Worm (Caenorhabditis elegans) whole organism, L1 larva: ENCODE results near the gene wip-1.
"Not testable (repeated sequence)": the region's sequence is repeated elsewhere in the genome, so short reads cannot be mapped to it uniquely, and the experiment has no call there.

Experiments used
- C04F5.9 ChIP-seq: sonication (generic microtip); optimal IDR thresholded peaks from 2 replicates; lab custom pipeline; 2016; ENCODE audit warnings: missing genetic modification characterization, missing compliant biosample characterization
- C16A3.4 ChIP-seq: fragments of 150-350 bp; optimal IDR thresholded peaks from 2 replicates; lab custom pipeline; 2014; ENCODE audit warnings: missing biosample characterization, missing genetic modification characterization
- F16B12.6 ChIP-seq: fragments of 150-350 bp; optimal IDR thresholded peaks from 2 replicates; lab custom pipeline; 2014; ENCODE audit warnings: missing biosample characterization, missing genetic modification characterization
- Y116A8C.19 ChIP-seq: sonication (generic microtip); optimal IDR thresholded peaks from 2 replicates; lab custom pipeline; 2016; ENCODE audit warnings: missing compliant biosample characterization, missing genetic modification characterization, borderline replicate concordance
- aly-2 ChIP-seq: fragments of 150-350 bp; optimal IDR thresholded peaks from 2 replicates; lab custom pipeline; 2014; ENCODE audit warnings: missing biosample characterization, missing genetic modification characterization
- ama-1 ChIP-seq: fragments of 150-350 bp; optimal IDR thresholded peaks from 2 replicates; lab custom pipeline; 2014
- blmp-1 ChIP-seq: fragments of 150-350 bp; optimal IDR thresholded peaks from 2 replicates; lab custom pipeline; 2014; ENCODE audit warnings: missing biosample characterization, missing genetic modification characterization
- ceh-63 ChIP-seq: fragments of 200-800 bp; sonication (Bioruptor generic); optimal IDR thresholded peaks from 2 replicates; lab custom pipeline; 2018; ENCODE audit warnings: mild to moderate bottlenecking, missing genetic modification characterization, missing compliant biosample characterization
- ceh-82 ChIP-seq, 3 experiments: fragments of 150-350 bp in 1 of 3; sonication (generic microtip) in 2 of 3; optimal IDR thresholded peaks; 2 replicates each; lab custom pipeline; 2014 to 2017; ENCODE audit warnings: missing biosample characterization in 3 of 3, missing genetic modification characterization in 3 of 3
- ceh-88 ChIP-seq: fragments of 200-800 bp; sonication (Bioruptor generic); IDR thresholded peaks from 2 replicates; pipeline ENCODE4 v1.3.6; 2022; ENCODE audit warnings: missing genetic modification characterization, missing compliant biosample characterization
- ceh-90 ChIP-seq: sonication (generic microtip); optimal IDR thresholded peaks from 2 replicates; lab custom pipeline; 2016; ENCODE audit warnings: missing genetic modification characterization, missing compliant biosample characterization
- dpl-1 ChIP-seq, 3 experiments: fragments of 150-350 bp in 2 of 3; sonication (generic microtip) in 1 of 3; optimal IDR thresholded peaks; 2 replicates each; lab custom pipeline; 2014 to 2017; ENCODE audit warnings: missing biosample characterization in 3 of 3, missing genetic modification characterization in 3 of 3, missing genetic modification reagents in 3 of 3
- efl-1 ChIP-seq, 4 experiments: fragments of 150-350 bp; optimal IDR thresholded peaks in 3 of 4; peaks in 1 of 4; 1 replicate in 1 of 4; 2 replicates in 3 of 4; lab custom pipeline; 2014; ENCODE audit warnings: missing biosample characterization in 2 of 4, missing genetic modification characterization in 2 of 4, missing genetic modification reagents in 2 of 4
- elt-2 ChIP-seq: sonication (generic microtip); optimal IDR thresholded peaks from 2 replicates; lab custom pipeline; 2016; ENCODE audit warnings: missing genetic modification characterization, mild to moderate bottlenecking, inconsistent platforms, missing compliant biosample characterization, missing genetic modification reagents
- elt-3 ChIP-seq, 6 experiments: fragments of 150-350 bp in 1 of 6; sonication (generic microtip); optimal IDR thresholded peaks; 2 replicates each; lab custom pipeline; 2017 to 2018; ENCODE audit warnings: missing biosample characterization in 6 of 6, missing genetic modification characterization in 6 of 6, inconsistent platforms in 1 of 6
- ets-5 ChIP-seq: fragments of 200-800 bp; sonication (Bioruptor generic); IDR thresholded peaks from 2 replicates; pipeline ENCODE4 v1.3.6; 2022; ENCODE audit warnings: missing genetic modification characterization, missing compliant biosample characterization
- fkh-8 ChIP-seq: sonication (generic microtip); optimal IDR thresholded peaks from 2 replicates; lab custom pipeline; 2016; ENCODE audit warnings: mild to moderate bottlenecking, missing genetic modification characterization, missing compliant biosample characterization
- fos-1 ChIP-seq: fragments of 150-350 bp; optimal IDR thresholded peaks from 2 replicates; lab custom pipeline; 2014; ENCODE audit warnings: missing biosample characterization, missing genetic modification characterization
- grh-1 ChIP-seq: fragments of 200-800 bp; sonication (Bioruptor generic); IDR thresholded peaks from 2 replicates; pipeline ENCODE4 v1.3.6; 2022; ENCODE audit warnings: missing genetic modification reagents, missing genetic modification characterization, missing compliant biosample characterization
- hlh-4 ChIP-seq: sonication (generic microtip); optimal IDR thresholded peaks from 2 replicates; lab custom pipeline; 2016; ENCODE audit warnings: mild to moderate bottlenecking, missing genetic modification characterization, missing compliant biosample characterization
- jun-1 ChIP-seq: fragments of 150-350 bp; optimal IDR thresholded peaks from 2 replicates; lab custom pipeline; 2014; ENCODE audit warnings: missing biosample characterization, missing genetic modification reagents, missing genetic modification characterization
- lin-13 ChIP-seq: fragments of 150-350 bp; optimal IDR thresholded peaks from 2 replicates; lab custom pipeline; 2014; ENCODE audit warnings: missing biosample characterization, missing genetic modification reagents, missing genetic modification characterization
- lin-14 ChIP-seq: fragments of 200-800 bp; sonication (Bioruptor generic); optimal IDR thresholded peaks from 2 replicates; lab custom pipeline; 2018; ENCODE audit warnings: mild to moderate bottlenecking, missing genetic modification characterization, moderate library complexity, missing compliant biosample characterization
- lin-15B ChIP-seq: fragments of 150-350 bp; sonication (generic microtip); optimal IDR thresholded peaks from 3 replicates; lab custom pipeline; 2014; ENCODE audit warnings: missing biosample characterization, missing genetic modification characterization
- lin-35 ChIP-seq, 2 experiments: fragments of 150-350 bp; optimal IDR thresholded peaks; 2 replicates each; lab custom pipeline; 2014; ENCODE audit warnings: missing biosample characterization in 2 of 2, missing genetic modification characterization in 2 of 2, missing genetic modification reagents in 2 of 2
- lin-39 ChIP-seq: fragments of 150-350 bp; optimal IDR thresholded peaks from 2 replicates; lab custom pipeline; 2014; ENCODE audit warnings: missing biosample characterization, missing genetic modification reagents, missing genetic modification characterization
- lir-3 ChIP-seq: sonication (generic microtip); optimal IDR thresholded peaks from 2 replicates; lab custom pipeline; 2016; ENCODE audit warnings: mild to moderate bottlenecking, missing genetic modification characterization, moderate library complexity, missing compliant biosample characterization; ENCODE audit not compliant: poor library complexity
- lsy-2 ChIP-seq, 2 experiments: fragments of 150-350 bp; optimal IDR thresholded peaks; 2 replicates each; lab custom pipeline; 2014; ENCODE audit warnings: missing biosample characterization in 2 of 2, missing genetic modification characterization in 2 of 2
- mef-2 ChIP-seq: fragments of 150-350 bp; optimal IDR thresholded peaks from 2 replicates; lab custom pipeline; 2014; ENCODE audit warnings: missing biosample characterization, missing genetic modification characterization
- mep-1 ChIP-seq: fragments of 150-350 bp; optimal IDR thresholded peaks from 2 replicates; lab custom pipeline; 2014; ENCODE audit warnings: missing biosample characterization, missing genetic modification characterization
- nhr-11 ChIP-seq: fragments of 150-350 bp; optimal IDR thresholded peaks from 2 replicates; lab custom pipeline; 2014; ENCODE audit warnings: missing biosample characterization, missing genetic modification characterization
- nhr-12 ChIP-seq: sonication (generic microtip); optimal IDR thresholded peaks from 2 replicates; lab custom pipeline; 2017; ENCODE audit warnings: missing biosample characterization, missing genetic modification characterization
- nhr-19 ChIP-seq: fragments of 200-800 bp; sonication (Bioruptor generic); conservative IDR thresholded peaks from 2 replicates; pipeline ENCODE4 v1.3.6; 2022; ENCODE audit warnings: missing genetic modification characterization, missing compliant biosample characterization
- nhr-28 ChIP-seq: fragments of 150-350 bp; optimal IDR thresholded peaks from 2 replicates; lab custom pipeline; 2014; ENCODE audit warnings: missing biosample characterization, missing genetic modification characterization
- nhr-47 ChIP-seq: sonication (generic microtip); optimal IDR thresholded peaks from 2 replicates; lab custom pipeline; 2016; ENCODE audit warnings: mild to moderate bottlenecking, missing genetic modification characterization, moderate library complexity, missing compliant biosample characterization
- nhr-77 ChIP-seq: fragments of 150-350 bp; optimal IDR thresholded peaks from 2 replicates; lab custom pipeline; 2014; ENCODE audit warnings: missing biosample characterization, missing genetic modification characterization
- nhr-85 ChIP-seq: sonication (generic microtip); peaks from one replicate; lab custom pipeline; 2016; ENCODE audit warnings: missing genetic modification characterization, inconsistent platforms, missing compliant biosample characterization
- nhr-90 ChIP-seq: sonication (generic microtip); optimal IDR thresholded peaks from 2 replicates; lab custom pipeline; 2016; ENCODE audit warnings: mild to moderate bottlenecking, missing genetic modification characterization, missing compliant biosample characterization; ENCODE audit not compliant: poor library complexity
- pag-3 ChIP-seq: sonication (generic microtip); optimal IDR thresholded peaks from 2 replicates; lab custom pipeline; 2017; ENCODE audit warnings: missing genetic modification characterization, mild to moderate bottlenecking, missing compliant biosample characterization, antibody characterized with exemption, borderline replicate concordance; ENCODE audit not compliant: insufficient read depth
- rnt-1 ChIP-seq: sonication (generic microtip); optimal IDR thresholded peaks from 2 replicates; lab custom pipeline; 2016; ENCODE audit warnings: mild to moderate bottlenecking, missing genetic modification characterization, moderate library complexity, missing compliant biosample characterization
- skn-1 ChIP-seq: fragments of 150-350 bp; optimal IDR thresholded peaks from 2 replicates; lab custom pipeline; 2014; ENCODE audit warnings: missing biosample characterization, missing genetic modification characterization
- snu-23 ChIP-seq: sonication (generic microtip); optimal IDR thresholded peaks from 2 replicates; lab custom pipeline; 2016; ENCODE audit warnings: missing genetic modification characterization, missing compliant biosample characterization
- sptf-1 ChIP-seq: fragments of 150-350 bp; optimal IDR thresholded peaks from 2 replicates; lab custom pipeline; 2014; ENCODE audit warnings: missing biosample characterization, missing genetic modification characterization
- swsn-7 ChIP-seq: sonication (generic microtip); optimal IDR thresholded peaks from 2 replicates; lab custom pipeline; 2016; ENCODE audit warnings: missing genetic modification characterization, missing compliant biosample characterization
- unc-130 ChIP-seq: fragments of 150-350 bp; optimal IDR thresholded peaks from 2 replicates; lab custom pipeline; 2017; ENCODE audit warnings: missing biosample characterization, missing genetic modification characterization, inconsistent platforms
- unc-62 ChIP-seq: fragments of 150-350 bp; optimal IDR thresholded peaks from 2 replicates; lab custom pipeline; 2014; ENCODE audit warnings: missing biosample characterization, missing genetic modification reagents, missing genetic modification characterization
- unc-86 ChIP-seq: sonication (generic microtip); optimal IDR thresholded peaks from 2 replicates; lab custom pipeline; 2016; ENCODE audit warnings: missing genetic modification characterization, missing compliant biosample characterization
- xbp-1 ChIP-seq: sonication (generic microtip); optimal IDR thresholded peaks from 2 replicates; lab custom pipeline; 2016; ENCODE audit warnings: missing genetic modification characterization, missing compliant biosample characterization
- ztf-11 ChIP-seq, 2 experiments: sonication (generic microtip); optimal IDR thresholded peaks; 2 replicates each; lab custom pipeline; 2016 to 2017; ENCODE audit warnings: missing genetic modification characterization in 2 of 2, missing biosample characterization in 1 of 2, missing compliant biosample characterization in 1 of 2
- ztf-4 ChIP-seq: fragments of 150-350 bp; optimal IDR thresholded peaks from 2 replicates; lab custom pipeline; 2014; ENCODE audit warnings: missing biosample characterization, missing genetic modification characterization

The wip-1 gene

ce11 chrIII:5062406-5062805 lies 44.0 kb downstream of the wip-1 start, which contains the start of gene C45G9.4:
Gene C45G9.4 (plus strand): TSS chrIII:5062706.
- TF ChIP-seq nhr-47; lsy-2 (tag; optimal IDR thresholded peaks at IDR 0.05; lab: Kevin White, UChicago); Y116A8C.19 (tag; lab: Kevin White, UChicago): not testable (repeated sequence)

ce11 chrIII:5068675-5069233 lies 50.3 kb downstream of the wip-1 start, which contains the start of the genes C45G9.11 and C45G9.2:
Gene C45G9.11 (minus strand): TSS chrIII:5068725.
Gene C45G9.2 (plus strand): TSS chrIII:5069066.
- TF ChIP-seq nhr-85 = peak; percentile 95
- TF ChIP-seq rnt-1 (tag; lab: Kevin White, UChicago) = peak; percentile 98
- peak; percentile 54 for TF ChIP-seq lin-13 (GFP tag; lab: Kevin White, UChicago)
- peak; percentile 47 to 52 (median 48) for TF ChIP-seq ceh-82 (tag; optimal IDR thresholded peaks at IDR 0.05; lab: Kevin White, UChicago)
- peak in 2 of 6 experiments; percentile 22 to 48 for TF ChIP-seq elt-3 (tag; optimal IDR thresholded peaks at IDR 0.05; lab: Kevin White, UChicago)
- peak; percentile 60 for TF ChIP-seq unc-86 (tag; lab: Kevin White, UChicago)
- peak; percentile 78 for TF ChIP-seq swsn-7 (tag; lab: Kevin White, UChicago)
- peak; percentile 93 to 96 for TF ChIP-seq lin-35 (GFP tag; optimal IDR thresholded peaks at IDR 0.05; lab: Kevin White, UChicago)
- no peak for TF ChIP-seq nhr-28 (tag; lab: Kevin White, UChicago)
- TF ChIP-seq nhr-90 (tag; lab: Kevin White, UChicago) = peak; percentile 90
- peak; percentile 84 for TF ChIP-seq C04F5.9
- peak; percentile 76 for TF ChIP-seq grh-1
- TF ChIP-seq lin-14 (GFP tag; lab: Kevin White, UChicago) = peak; percentile 78
- no peak for TF ChIP-seq ama-1
- peak; percentile 95 for TF ChIP-seq ceh-90 (tag; lab: Kevin White, UChicago)
- TF ChIP-seq unc-130 (tag; lab: Kevin White, UChicago) = peak; percentile 79
- TF ChIP-seq fos-1 = peak; percentile 26
- TF ChIP-seq hlh-4 (tag; lab: Kevin White, UChicago) = peak; percentile 52
- TF ChIP-seq mef-2 (tag; lab: Kevin White, UChicago) = no peak
- TF ChIP-seq skn-1 (tag; lab: Kevin White, UChicago) = peak; percentile 19
- no peak for TF ChIP-seq pag-3
- peak; percentile 85 for TF ChIP-seq snu-23 (GFP tag; lab: Kevin White, UChicago)
- no peak for TF ChIP-seq jun-1 (tag; lab: Kevin White, UChicago)
- peak; percentile 95 for TF ChIP-seq lir-3 (tag; lab: Kevin White, UChicago)
- peak; percentile 68 for TF ChIP-seq fkh-8 (tag; lab: Kevin White, UChicago)
- TF ChIP-seq efl-1 (optimal IDR thresholded peaks at IDR 0.05; lab: Kevin White, UChicago) = peak; percentile 79 to 94
- TF ChIP-seq efl-1 (GFP tag; optimal IDR thresholded peaks at IDR 0.05 in 1 of 2; lab: Kevin White, UChicago) = peak; percentile 94 to 99
- peak; percentile 40 for TF ChIP-seq C16A3.4 (tag; lab: Kevin White, UChicago)
- TF ChIP-seq ets-5 (GFP tag; lab: Robert Waterston, UW) = no peak
- peak; percentile 77 for TF ChIP-seq mep-1 (tag; lab: Kevin White, UChicago)
- no peak for TF ChIP-seq nhr-12 (tag; lab: Kevin White, UChicago)
- TF ChIP-seq lin-15B = peak; percentile 12
- TF ChIP-seq elt-2 (tag; lab: Kevin White, UChicago) = peak; percentile 55
- TF ChIP-seq nhr-11 (tag; lab: Kevin White, UChicago) = no peak
- no peak for TF ChIP-seq unc-62 (GFP tag; lab: Kevin White, UChicago)
- TF ChIP-seq ztf-11 (tag; optimal IDR thresholded peaks at IDR 0.05; lab: Kevin White, UChicago) = peak in 1 of 2 experiments; percentile 92
- peak; percentile 48 for TF ChIP-seq blmp-1 (tag; lab: Kevin White, UChicago)
- peak; percentile 45 for TF ChIP-seq aly-2 (tag; lab: Kevin White, UChicago)
- peak; percentile 85 for TF ChIP-seq nhr-19
- peak; percentile 79 for TF ChIP-seq ceh-63
- TF ChIP-seq lin-39 (tag; lab: Kevin White, UChicago) = peak; percentile 48
- TF ChIP-seq nhr-77 = peak; percentile 15
- TF ChIP-seq ztf-4 (tag; lab: Kevin White, UChicago) = no peak
- peak; percentile 89 to 94 (median 93) for TF ChIP-seq dpl-1 (GFP tag; optimal IDR thresholded peaks at IDR 0.05; lab: Kevin White, UChicago)
- no peak for TF ChIP-seq sptf-1
- TF ChIP-seq ceh-88 (GFP tag; lab: Robert Waterston, UW) = peak; percentile 40; the same call in 1 of the 2 replicates
- peak; percentile 26 for TF ChIP-seq F16B12.6 (tag; lab: Kevin White, UChicago)
- peak; percentile 85 for TF ChIP-seq xbp-1
